Fruit fly (Drosophila melanogaster): Measurements from ENCODE around the gene Tmem43.

Gene Tmem43

DNA sequence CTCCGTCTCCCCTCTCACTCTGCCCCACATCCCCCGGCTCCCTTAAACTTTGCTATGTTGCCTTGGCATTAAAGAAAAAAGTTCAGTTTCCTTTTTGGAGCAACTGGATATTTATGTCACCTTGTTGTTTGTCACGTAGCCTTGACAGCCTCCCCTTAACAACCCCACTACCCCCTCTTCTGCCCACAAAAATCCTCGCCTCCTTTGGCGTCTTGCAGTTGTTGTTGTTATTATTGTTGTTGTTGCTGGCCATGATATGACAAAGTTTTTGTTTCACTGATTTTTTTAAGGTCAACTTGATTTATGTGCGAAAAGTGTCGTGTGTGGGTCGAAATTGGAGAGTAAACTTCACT lies 44.6 kb downstream of the Tmem43 start (continued):
- peak; percentile 71 for TF ChIP-seq crol (GFP tag; IDR thresholded peaks at IDR 0.05)
- TF ChIP-seq Atf3 (GFP tag; optimal IDR thresholded peaks at IDR 0.05) = no peak
- TF ChIP-seq kni (GFP tag; optimal IDR thresholded peaks at IDR 0.05) = no peak
- TF ChIP-seq CG11723 (GFP tag; optimal IDR thresholded peaks at IDR 0.05) = no peak
- TF ChIP-seq CG10366 (GFP tag; IDR thresholded peaks at IDR 0.05) = no peak
- TF ChIP-seq toy (GFP tag; IDR thresholded peaks at IDR 0.05) = no peak

DNA sequence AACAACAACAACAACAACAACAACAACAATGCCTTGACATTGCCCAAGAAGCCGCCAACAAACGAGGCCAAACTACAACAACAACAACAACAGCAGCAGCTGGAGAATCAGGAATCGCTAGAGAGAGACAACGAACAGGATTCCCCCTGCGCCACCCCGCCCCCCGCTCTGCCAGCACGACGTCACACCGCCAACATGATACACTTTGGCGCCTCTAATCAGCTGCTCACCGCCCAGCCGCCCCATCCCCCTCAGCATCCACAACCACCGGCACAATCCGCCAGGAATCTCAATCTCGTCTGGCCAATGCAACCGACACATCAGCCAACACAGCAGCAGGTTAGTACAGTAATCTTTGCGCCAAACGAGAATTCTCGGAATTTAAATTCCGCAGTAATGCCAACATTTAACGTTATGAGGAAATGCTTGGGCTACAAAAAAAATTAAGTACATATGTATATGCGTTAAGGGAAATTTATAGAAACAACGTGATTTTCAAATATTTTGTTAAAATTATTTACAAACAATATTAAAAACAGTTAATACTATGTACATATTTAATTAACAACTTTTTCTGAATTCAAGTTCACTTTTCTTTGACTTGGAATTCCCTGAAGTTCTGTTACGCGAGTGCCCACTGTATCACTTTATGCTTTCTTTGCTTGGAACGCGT lies 45.1 kb downstream of the Tmem43 start:
- TF ChIP-seq CG11085 (GFP tag; IDR thresholded peaks at IDR 0.05) (no peak), CG18262 (tag; optimal IDR thresholded peaks at IDR 0.05) (peak; percentile 61), CG30403 (GFP tag; optimal IDR thresholded peaks at IDR 0.05) (peak; percentile 42), CG18011 (GFP tag; optimal IDR thresholded peaks at IDR 0.05) (no peak), Side (GFP tag; optimal IDR thresholded peaks at IDR 0.05) (no peak), dpn (GFP tag; optimal IDR thresholded peaks at IDR 0.05) (peak in 1 of 2 experiments; percentile 45), gcm (GFP tag; optimal IDR thresholded peaks at IDR 0.05) (peak; percentile 12), CG10267 (tag; optimal IDR thresholded peaks at IDR 0.05) (peak; percentile 18), CG18599 (GFP tag; optimal IDR thresholded peaks at IDR 0.05) (peak; percentile 30), CG17359 (tag; optimal IDR thresholded peaks at IDR 0.05) (peak; percentile 31), lab (GFP tag; optimal IDR thresholded peaks at IDR 0.05) (peak; percentile 14), grau (tag; optimal IDR thresholded peaks at IDR 0.05) (peak; percentile 90), esg (GFP tag; conservative IDR thresholded peaks at IDR 0.05) (no peak), CG12659 (GFP tag; optimal IDR thresholded peaks at IDR 0.05) (peak; percentile 50), cwo (GFP tag; optimal IDR thresholded peaks at IDR 0.05) (peak; percentile 30), ttk (GFP tag; IDR thresholded peaks at IDR 0.05) (peak; percentile 44), run (tag; optimal IDR thresholded peaks at IDR 0.05) (peak; percentile 3), PHDP (tag; optimal IDR thresholded peaks at IDR 0.05) (peak; percentile 41), Drgx (GFP tag; IDR thresholded peaks at IDR 0.05) (peak; percentile 66), lola (GFP tag; optimal IDR thresholded peaks at IDR 0.05) (peak in 1 of 3 experiments; percentile 54), ATbp (GFP tag; optimal IDR thresholded peaks at IDR 0.05) (peak; percentile 47), Sox100B (GFP tag; optimal IDR thresholded peaks at IDR 0.05) (peak; percentile 50), chif (GFP tag; optimal IDR thresholded peaks at IDR 0.05) (no peak), ind (GFP tag; optimal IDR thresholded peaks at IDR 0.05) (no peak), Aef1 (GFP tag; IDR thresholded peaks at IDR 0.05) (peak; percentile 20; the same call in 1 of the 3 replicates), CG17361 (GFP tag; IDR thresholded peaks at IDR 0.05) (peak; percentile 73; the same call in 2 of the 3 replicates), dmrt11E (tag; optimal IDR thresholded peaks at IDR 0.05) (no peak), sd (tag; optimal IDR thresholded peaks at IDR 0.05) (peak; percentile 40), HmgZ (tag; optimal IDR thresholded peaks at IDR 0.05) (no peak), Gug (GFP tag; IDR thresholded peaks at IDR 0.05) (peak; percentile 43; the same call in 2 of the 4 replicates), CG14441 (GFP tag; IDR thresholded peaks at IDR 0.05) (peak; percentile 35; the same call in 1 of the 2 replicates), CG6254 (GFP tag; optimal IDR thresholded peaks at IDR 0.05) (no peak), CG12391 (tag; optimal IDR thresholded peaks at IDR 0.05) (peak; percentile 57), Eip74EF (GFP tag; optimal IDR thresholded peaks at IDR 0.05) (peak in 1 of 2 experiments; percentile 18), CG34422 (GFP tag; IDR thresholded peaks at IDR 0.05) (0 out of 3 replicates have a peak, but pooled peaks have one; percentile 23), Sox102F (GFP tag; optimal IDR thresholded peaks at IDR 0.05) (peak; percentile 61), CG13424 (tag; optimal IDR thresholded peaks at IDR 0.05) (peak; percentile 64), CG12769 (tag; optimal IDR thresholded peaks at IDR 0.05) (no peak), CG13775 (GFP tag; optimal IDR thresholded peaks at IDR 0.05) (peak; percentile 28), CG7963 (GFP tag; IDR thresholded peaks at IDR 0.05; ENCODE audit: partially characterized antibody) (no peak)
